Worm (Caenorhabditis elegans) whole organism, L1 larva: ENCODE data around the gene C50D2.10.
A peak's percentile ranks its signal among the peaks of the same experiment; 100 is the strongest.

Source experiments
- C04F5.9 ChIP-seq: sonication (generic microtip); optimal IDR thresholded peaks from 2 replicates; lab custom pipeline; 2016; ENCODE audit warnings: missing genetic modification characterization, missing compliant biosample characterization
- Y116A8C.19 ChIP-seq: sonication (generic microtip); optimal IDR thresholded peaks from 2 replicates; lab custom pipeline; 2016; ENCODE audit warnings: missing compliant biosample characterization, missing genetic modification characterization, borderline replicate concordance
- aha-1 ChIP-seq: fragments of 150-350 bp; optimal IDR thresholded peaks from 2 replicates; lab custom pipeline; 2014; ENCODE audit warnings: missing biosample characterization, missing genetic modification characterization
- alr-1 ChIP-seq: fragments of 200-800 bp; sonication (Bioruptor generic); optimal IDR thresholded peaks from 2 replicates; lab custom pipeline; 2018; ENCODE audit warnings: borderline replicate concordance, mild to moderate bottlenecking, missing genetic modification characterization, missing compliant biosample characterization
- aly-2 ChIP-seq: fragments of 150-350 bp; optimal IDR thresholded peaks from 2 replicates; lab custom pipeline; 2014; ENCODE audit warnings: missing biosample characterization, missing genetic modification characterization
- ceh-63 ChIP-seq: fragments of 200-800 bp; sonication (Bioruptor generic); optimal IDR thresholded peaks from 2 replicates; lab custom pipeline; 2018; ENCODE audit warnings: mild to moderate bottlenecking, missing genetic modification characterization, missing compliant biosample characterization
- ceh-8 ChIP-seq: fragments of 200-800 bp; sonication (Bioruptor generic); optimal IDR thresholded peaks from 2 replicates; lab custom pipeline; 2018; ENCODE audit warnings: mild to moderate bottlenecking, missing genetic modification characterization, moderate library complexity, missing compliant biosample characterization
- ceh-88 ChIP-seq: fragments of 200-800 bp; sonication (Bioruptor generic); IDR thresholded peaks from 2 replicates; pipeline ENCODE4 v1.3.6; 2022; ENCODE audit warnings: missing genetic modification characterization, missing compliant biosample characterization
- dpl-1 ChIP-seq, 3 experiments: fragments of 150-350 bp in 2 of 3; sonication (generic microtip) in 1 of 3; optimal IDR thresholded peaks; 2 replicates each; lab custom pipeline; 2014 to 2017; ENCODE audit warnings: missing biosample characterization in 3 of 3, missing genetic modification characterization in 3 of 3, missing genetic modification reagents in 3 of 3
- efl-1 ChIP-seq, 4 experiments: fragments of 150-350 bp; optimal IDR thresholded peaks in 3 of 4; peaks in 1 of 4; 1 replicate in 1 of 4; 2 replicates in 3 of 4; lab custom pipeline; 2014; ENCODE audit warnings: missing biosample characterization in 2 of 4, missing genetic modification characterization in 2 of 4, missing genetic modification reagents in 2 of 4
- efl-3 ChIP-seq: fragments of 200-800 bp; sonication (Bioruptor generic); optimal IDR thresholded peaks from 2 replicates; lab custom pipeline; 2018; ENCODE audit warnings: mild to moderate bottlenecking, missing genetic modification characterization, missing compliant biosample characterization
- egl-13 ChIP-seq: sonication (generic microtip); optimal IDR thresholded peaks from 2 replicates; lab custom pipeline; 2016; ENCODE audit warnings: missing genotype, missing genetic modification reagents, missing genetic modification characterization, missing compliant biosample characterization
- egl-27 ChIP-seq, 2 experiments: fragments of 150-350 bp in 1 of 2; sonication (generic microtip); optimal IDR thresholded peaks; 3 replicates each; lab custom pipeline; 2017 to 2018; ENCODE audit warnings: missing biosample characterization in 2 of 2, missing genetic modification characterization in 2 of 2, missing genetic modification reagents in 2 of 2
- elt-3 ChIP-seq, 6 experiments: fragments of 150-350 bp in 1 of 6; sonication (generic microtip); optimal IDR thresholded peaks; 2 replicates each; lab custom pipeline; 2017 to 2018; ENCODE audit warnings: missing biosample characterization in 6 of 6, missing genetic modification characterization in 6 of 6, inconsistent platforms in 1 of 6
- ets-5 ChIP-seq: fragments of 200-800 bp; sonication (Bioruptor generic); IDR thresholded peaks from 2 replicates; pipeline ENCODE4 v1.3.6; 2022; ENCODE audit warnings: missing genetic modification characterization, missing compliant biosample characterization
- fkh-8 ChIP-seq: sonication (generic microtip); optimal IDR thresholded peaks from 2 replicates; lab custom pipeline; 2016; ENCODE audit warnings: mild to moderate bottlenecking, missing genetic modification characterization, missing compliant biosample characterization
- hlh-4 ChIP-seq: sonication (generic microtip); optimal IDR thresholded peaks from 2 replicates; lab custom pipeline; 2016; ENCODE audit warnings: mild to moderate bottlenecking, missing genetic modification characterization, missing compliant biosample characterization
- isw-1 ChIP-seq: fragments of 200-800 bp; sonication (Bioruptor generic); IDR thresholded peaks from 2 replicates; pipeline ENCODE4 v1.3.6; 2022; ENCODE audit warnings: missing genetic modification characterization, missing compliant biosample characterization
- lin-13 ChIP-seq: fragments of 150-350 bp; optimal IDR thresholded peaks from 2 replicates; lab custom pipeline; 2014; ENCODE audit warnings: missing biosample characterization, missing genetic modification reagents, missing genetic modification characterization
- lin-14 ChIP-seq: fragments of 200-800 bp; sonication (Bioruptor generic); optimal IDR thresholded peaks from 2 replicates; lab custom pipeline; 2018; ENCODE audit warnings: mild to moderate bottlenecking, missing genetic modification characterization, moderate library complexity, missing compliant biosample characterization
- lin-15B ChIP-seq: fragments of 150-350 bp; sonication (generic microtip); optimal IDR thresholded peaks from 3 replicates; lab custom pipeline; 2014; ENCODE audit warnings: missing biosample characterization, missing genetic modification characterization
- lin-35 ChIP-seq, 2 experiments: fragments of 150-350 bp; optimal IDR thresholded peaks; 2 replicates each; lab custom pipeline; 2014; ENCODE audit warnings: missing biosample characterization in 2 of 2, missing genetic modification characterization in 2 of 2, missing genetic modification reagents in 2 of 2
- mab-9 ChIP-seq: fragments of 200-800 bp; sonication (Bioruptor generic); IDR thresholded peaks from 2 replicates; pipeline ENCODE4 v1.3.6; 2022; ENCODE audit warnings: missing genetic modification reagents, missing genetic modification characterization, missing compliant biosample characterization
- nhr-71 ChIP-seq: sonication (generic microtip); optimal IDR thresholded peaks from 2 replicates; lab custom pipeline; 2016; ENCODE audit warnings: mild to moderate bottlenecking, missing genetic modification characterization, moderate library complexity, missing compliant biosample characterization
- nhr-84 ChIP-seq: sonication (generic microtip); optimal IDR thresholded peaks from 2 replicates; lab custom pipeline; 2017; ENCODE audit warnings: missing biosample characterization, missing genetic modification characterization
- nhr-90 ChIP-seq: sonication (generic microtip); optimal IDR thresholded peaks from 2 replicates; lab custom pipeline; 2016; ENCODE audit warnings: mild to moderate bottlenecking, missing genetic modification characterization, missing compliant biosample characterization; ENCODE audit not compliant: poor library complexity
- pax-3 ChIP-seq: fragments of 200-800 bp; sonication (Bioruptor generic); optimal IDR thresholded peaks from 2 replicates; lab custom pipeline; 2018; ENCODE audit warnings: mild to moderate bottlenecking, missing genetic modification characterization, moderate library complexity, missing compliant biosample characterization
- skn-1 ChIP-seq: fragments of 150-350 bp; optimal IDR thresholded peaks from 2 replicates; lab custom pipeline; 2014; ENCODE audit warnings: missing biosample characterization, missing genetic modification characterization
- sup-37 ChIP-seq: fragments of 200-800 bp; sonication (Bioruptor generic); optimal IDR thresholded peaks from 2 replicates; lab custom pipeline; 2018; ENCODE audit warnings: mild to moderate bottlenecking, missing genetic modification characterization, missing compliant biosample characterization
- swsn-7 ChIP-seq: sonication (generic microtip); optimal IDR thresholded peaks from 2 replicates; lab custom pipeline; 2016; ENCODE audit warnings: missing genetic modification characterization, missing compliant biosample characterization
- unc-130 ChIP-seq: fragments of 150-350 bp; optimal IDR thresholded peaks from 2 replicates; lab custom pipeline; 2017; ENCODE audit warnings: missing biosample characterization, missing genetic modification characterization, inconsistent platforms
- unc-30 ChIP-seq: sonication (generic microtip); optimal IDR thresholded peaks from 2 replicates; lab custom pipeline; 2017; ENCODE audit warnings: missing biosample characterization, missing genetic modification characterization
- unc-98 ChIP-seq: fragments of 200-800 bp; sonication (Bioruptor generic); IDR thresholded peaks from 2 replicates; pipeline ENCODE4 v1.3.6; 2022; ENCODE audit warnings: missing genetic modification characterization, missing compliant biosample characterization
- vab-15 ChIP-seq: sonication (generic microtip); optimal IDR thresholded peaks from 2 replicates; lab custom pipeline; 2017; ENCODE audit warnings: missing genotype, mild to moderate bottlenecking, missing genetic modification characterization, missing compliant biosample characterization
- zip-4 ChIP-seq: fragments of 200-800 bp; sonication (Bioruptor generic); optimal IDR thresholded peaks from 2 replicates; lab custom pipeline; 2018; ENCODE audit warnings: mild to moderate bottlenecking, missing genetic modification characterization, moderate library complexity, missing compliant biosample characterization
- ztf-11 ChIP-seq, 2 experiments: sonication (generic microtip); optimal IDR thresholded peaks; 2 replicates each; lab custom pipeline; 2016 to 2017; ENCODE audit warnings: missing genetic modification characterization in 2 of 2, missing biosample characterization in 1 of 2, missing compliant biosample characterization in 1 of 2
- ztf-4 ChIP-seq: fragments of 150-350 bp; optimal IDR thresholded peaks from 2 replicates; lab custom pipeline; 2014; ENCODE audit warnings: missing biosample characterization, missing genetic modification characterization

Gene C50D2.10

DNA sequence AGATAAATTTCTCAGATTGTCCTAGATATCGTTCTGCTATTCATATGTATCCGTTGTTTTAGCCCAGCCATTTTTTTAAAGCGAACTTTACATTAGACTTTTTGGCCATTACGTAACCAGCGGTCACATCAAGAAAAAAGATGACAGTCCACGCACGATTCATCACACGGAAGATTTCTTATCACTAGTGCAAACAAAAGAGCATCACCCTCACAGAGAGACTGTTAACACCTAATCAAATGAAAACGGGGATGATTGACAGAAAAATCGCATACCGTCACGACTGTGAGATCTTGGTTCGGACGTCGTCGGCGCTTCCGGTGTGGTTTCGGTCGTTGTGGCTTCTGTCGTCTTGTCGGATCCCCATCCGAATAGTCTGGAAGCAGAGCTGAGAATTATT, 22.3 kb upstream of the C50D2.10 start:
- TF ChIP-seq ceh-8 (GFP tag; lab: Kevin White, UChicago): no peak
- TF ChIP-seq nhr-71 (tag; lab: Kevin White, UChicago): no peak
- no peak for TF ChIP-seq aly-2 (tag; lab: Kevin White, UChicago)
- no peak for TF ChIP-seq isw-1 (GFP tag; lab: Robert Waterston, UW)
- TF ChIP-seq ztf-11 (tag; optimal IDR thresholded peaks at IDR 0.05; lab: Kevin White, UChicago): no peak
- TF ChIP-seq C04F5.9 (tag; lab: Kevin White, UChicago): no peak
- peak in 1 of 2 experiments; percentile 7 for TF ChIP-seq lin-35 (GFP tag; optimal IDR thresholded peaks at IDR 0.05; lab: Kevin White, UChicago)
- TF ChIP-seq, all 84 proteins: peak for 1

- TF ChIP-seq swsn-7: no peak
These were observed 19.8 kb upstream of the C50D2.10 start, which contains the start of gene C23H3.9 for ce11 chrII:79166-79565. C23H3.9 (minus strand) TSS chrII:79266.

- TF ChIP-seq vab-15 (no peak), C04F5.9 (tag; lab: Kevin White, UChicago) (no peak), lin-14 (no peak), Y116A8C.19 (tag; lab: Kevin White, UChicago) (no peak), dpl-1 (GFP tag; optimal IDR thresholded peaks at IDR 0.05; lab: Kevin White, UChicago) (no peak), skn-1 (tag; lab: Kevin White, UChicago) (no peak), alr-1 (tag; lab: Kevin White, UChicago) (no peak)
These were observed 14.8 kb upstream of the C50D2.10 start, which contains the start of gene C50D2.6 for ce11 chrII:84134-84533. C50D2.6 (plus strand) TSS chrII:84434.

ce11 chrII:86794-87193, 12.1 kb upstream of the C50D2.10 start:
- no peak for TF ChIP-seq efl-3 (GFP tag; lab: Kevin White, UChicago)
- TF ChIP-seq ztf-4: no peak
- no peak for TF ChIP-seq efl-1 (optimal IDR thresholded peaks at IDR 0.05; lab: Kevin White, UChicago)
- TF ChIP-seq efl-1 (GFP tag; optimal IDR thresholded peaks at IDR 0.05 in 1 of 2; lab: Kevin White, UChicago): peak in 1 of 2 experiments; percentile 59
- TF ChIP-seq ceh-88 (GFP tag; lab: Robert Waterston, UW): no peak
- no peak for TF ChIP-seq lin-15B
- no peak for TF ChIP-seq lin-35 (GFP tag; optimal IDR thresholded peaks at IDR 0.05; lab: Kevin White, UChicago)

DNA sequence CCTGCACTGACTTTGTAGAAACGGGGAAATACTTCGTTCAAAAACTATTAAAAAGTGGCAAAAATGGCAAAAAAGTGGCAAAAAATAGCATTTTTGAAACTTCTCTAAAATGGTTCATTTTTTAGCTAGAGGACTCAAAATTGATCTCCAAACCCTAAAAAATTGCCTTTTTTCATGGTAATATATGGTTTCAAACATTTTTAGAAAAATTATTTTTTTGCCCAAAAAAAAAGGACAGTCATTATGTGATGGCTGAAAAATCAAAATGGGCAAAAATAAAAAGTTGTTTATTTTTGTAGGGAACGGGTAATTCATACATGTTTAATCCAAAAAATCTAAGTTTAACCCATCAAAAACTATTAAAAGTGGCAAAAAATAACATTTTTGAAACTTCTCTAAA, 11.0 kb upstream of the C50D2.10 start:
- TF ChIP-seq elt-3 (tag; optimal IDR thresholded peaks at IDR 0.05; lab: Kevin White, UChicago) (no peak), ets-5 (GFP tag; lab: Robert Waterston, UW) (no peak), hlh-4 (tag; lab: Kevin White, UChicago) (no peak), lin-13 (GFP tag; lab: Kevin White, UChicago) (no peak), unc-30 (tag; lab: Kevin White, UChicago) (no peak), lin-14 (no peak), Y116A8C.19 (tag; lab: Kevin White, UChicago) (no peak)

ce11 chrII:91419-91818, 7.5 kb upstream of the C50D2.10 start, which contains the start of gene mcat-1:
mcat-1 (minus strand) TSS chrII:91519.
- no peak for TF ChIP-seq ceh-88 (GFP tag; lab: Robert Waterston, UW)
- TF ChIP-seq egl-13 (tag; lab: Kevin White, UChicago): no peak
- no peak for TF ChIP-seq efl-1 (optimal IDR thresholded peaks at IDR 0.05; lab: Kevin White, UChicago)
- TF ChIP-seq efl-1 (GFP tag; optimal IDR thresholded peaks at IDR 0.05 in 1 of 2; lab: Kevin White, UChicago): no peak
- no peak for TF ChIP-seq efl-3 (GFP tag; lab: Kevin White, UChicago)
- TF ChIP-seq pax-3 (tag; lab: Kevin White, UChicago): no peak
- no peak for TF ChIP-seq unc-98
- no peak for TF ChIP-seq sup-37 (GFP tag; lab: Kevin White, UChicago)
- TF ChIP-seq ceh-63: no peak
- no peak for TF ChIP-seq mab-9 (GFP tag; lab: Robert Waterston, UW)
- TF ChIP-seq lin-13 (GFP tag; lab: Kevin White, UChicago): no peak
- no peak for TF ChIP-seq skn-1 (tag; lab: Kevin White, UChicago)
- no peak for TF ChIP-seq nhr-84 (tag; lab: Kevin White, UChicago)
- no peak for TF ChIP-seq nhr-90 (tag; lab: Kevin White, UChicago)
- TF ChIP-seq zip-4 (GFP tag; lab: Kevin White, UChicago): no peak
- TF ChIP-seq egl-27 (tag; optimal IDR thresholded peaks at IDR 0.05; lab: Kevin White, UChicago): no peak
- no peak for TF ChIP-seq alr-1 (tag; lab: Kevin White, UChicago)
- TF ChIP-seq C04F5.9 (tag; lab: Kevin White, UChicago): no peak
- no peak for TF ChIP-seq unc-130 (tag; lab: Kevin White, UChicago)
- no peak for TF ChIP-seq aha-1
- no peak for TF ChIP-seq fkh-8 (tag; lab: Kevin White, UChicago)
- TF ChIP-seq, all 84 proteins: peak for 0
